Fruit fly (Drosophila melanogaster): Measurements from ENCODE around the gene Pus10.

dm6 chr2L:179119-179518 lies 24.0 kb upstream of the Pus10 start:
- TF ChIP-seq Rel (GFP tag; optimal IDR thresholded peaks at IDR 0.05) (no peak), Rel (tag; optimal IDR thresholded peaks at IDR 0.05) (no peak), Hnf4 (GFP tag; optimal IDR thresholded peaks at IDR 0.05) (no peak), Mio (GFP tag; optimal IDR thresholded peaks at IDR 0.05) (no peak), Dif (GFP tag; optimal IDR thresholded peaks at IDR 0.05; ENCODE audit: partially characterized antibody) (no peak), lola (GFP tag; optimal IDR thresholded peaks at IDR 0.05) (no peak), Dfd (GFP tag; optimal IDR thresholded peaks at IDR 0.05) (no peak), psq (GFP tag; optimal IDR thresholded peaks at IDR 0.05) (no peak), Myc (optimal IDR thresholded peaks at IDR 0.05) (no peak), Vsx2 (GFP tag; optimal IDR thresholded peaks at IDR 0.05; ENCODE audit: partially characterized antibody) (no peak)

Measured in whole organism, wandering third instar larva.